Worm (Caenorhabditis elegans) whole organism, young adult: ENCODE data around the gene str-250.

ENCODE experiments used
- F39B2.1 ChIP-seq: fragments of 200-800 bp; sonication (Bioruptor generic); IDR thresholded peaks from 2 replicates; pipeline ENCODE4 v1.3.6; 2022; ENCODE audit warnings: missing genetic modification reagents, missing genetic modification characterization, missing compliant biosample characterization
- F49E8.2 ChIP-seq: sonication (generic microtip); optimal IDR thresholded peaks from 3 replicates; lab custom pipeline; 2017; ENCODE audit warnings: missing genetic modification characterization, mild to moderate bottlenecking, missing compliant biosample characterization, antibody characterized with exemption, moderate library complexity; ENCODE audit not compliant: insufficient read depth
- T07F8.4 ChIP-seq: sonication (generic microtip); optimal IDR thresholded peaks from 2 replicates; lab custom pipeline; 2016; ENCODE audit warnings: mild to moderate bottlenecking, missing genetic modification characterization, moderate library complexity, missing compliant biosample characterization
- atf-7 ChIP-seq: sonication (generic microtip); optimal IDR thresholded peaks from 2 replicates; lab custom pipeline; 2017; ENCODE audit warnings: mild to moderate bottlenecking, missing genetic modification characterization, missing compliant biosample characterization
- dpl-1 ChIP-seq: fragments of 150-350 bp; optimal IDR thresholded peaks from 2 replicates; lab custom pipeline; 2014; ENCODE audit warnings: missing biosample characterization, missing genetic modification reagents, missing genetic modification characterization
- hsf-1 ChIP-seq: fragments of 200-800 bp; sonication (Bioruptor generic); IDR thresholded peaks from 2 replicates; pipeline ENCODE4 v1.3.6; 2022; ENCODE audit warnings: missing genetic modification reagents, missing genetic modification characterization, missing compliant biosample characterization
- lag-1 ChIP-seq: fragments of 200-800 bp; sonication (Bioruptor generic); IDR thresholded peaks from 2 replicates; pipeline ENCODE4 v1.3.6; 2022; ENCODE audit warnings: missing genetic modification reagents, missing genetic modification characterization, missing compliant biosample characterization
- lin-35 ChIP-seq, 3 experiments: fragments of 150-350 bp in 2 of 3; sonication (generic microtip) in 1 of 3; optimal IDR thresholded peaks; 2 replicates each; lab custom pipeline; 2014 to 2018; ENCODE audit warnings: missing biosample characterization in 3 of 3, missing genetic modification characterization in 3 of 3, missing genetic modification reagents in 3 of 3
- madf-6 ChIP-seq: fragments of 200-800 bp; sonication (Bioruptor generic); IDR thresholded peaks from 2 replicates; pipeline ENCODE4 v1.3.6; 2022; ENCODE audit warnings: missing genetic modification reagents, missing genetic modification characterization, missing compliant biosample characterization
- unc-62 ChIP-seq: fragments of 150-350 bp; optimal IDR thresholded peaks from 2 replicates; lab custom pipeline; 2014; ENCODE audit warnings: missing biosample characterization, missing genetic modification reagents, missing genetic modification characterization
- ztf-18 ChIP-seq: sonication (generic microtip); optimal IDR thresholded peaks from 2 replicates; lab custom pipeline; 2016; ENCODE audit warnings: missing genotype, mild to moderate bottlenecking, missing genetic modification characterization, missing compliant biosample characterization

DNA sequence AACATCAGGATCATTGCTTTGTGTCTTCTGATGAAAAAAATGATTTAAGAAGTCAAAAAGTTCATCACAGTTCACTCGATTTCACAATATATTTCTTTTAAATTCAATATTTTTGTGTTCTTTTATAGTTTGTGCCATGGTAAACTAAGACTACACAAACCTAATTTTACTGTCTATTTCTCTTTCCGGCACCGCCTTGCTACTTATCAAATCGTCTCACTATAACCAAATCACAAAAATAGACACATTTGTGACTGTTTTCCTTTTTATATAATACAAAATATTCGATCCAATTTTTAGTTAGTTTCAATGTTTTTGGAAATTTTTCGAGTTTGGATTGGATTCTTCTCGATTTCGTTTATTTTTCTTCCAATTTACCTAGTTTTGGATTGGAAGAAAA lies 35.6 kb downstream of the str-250 start, which contains the start of gene swt-6:
- TF ChIP-seq hsf-1 (no peak), F39B2.1 (GFP tag; lab: Robert Waterston, UW) (no peak), F49E8.2 (tag; lab: Kevin White, UChicago) (no peak), dpl-1 (GFP tag; lab: Kevin White, UChicago) (no peak), atf-7 (tag; lab: Kevin White, UChicago) (no peak), lag-1 (no peak), madf-6 (GFP tag; lab: Robert Waterston, UW) (no peak), ztf-18 (tag; lab: Kevin White, UChicago) (no peak), T07F8.4 (no peak), unc-62 (GFP tag; lab: Kevin White, UChicago) (no peak), lin-35 (GFP tag; optimal IDR thresholded peaks at IDR 0.05; lab: Kevin White, UChicago) (no peak)
